Worm (Caenorhabditis elegans) whole organism, L2 larva: ENCODE measurements around the gene ergi-2.
A peak's percentile ranks its signal among the peaks of the same experiment; 100 is the strongest.

Experiments
- F13H6.1 ChIP-seq: sonication (generic microtip); optimal IDR thresholded peaks from 2 replicates; lab custom pipeline; 2016; ENCODE audit warnings: missing genetic modification characterization, missing compliant biosample characterization
- R02D3.7 ChIP-seq: fragments of 150-350 bp; optimal IDR thresholded peaks from 2 replicates; lab custom pipeline; 2014; ENCODE audit warnings: missing biosample characterization, missing genetic modification characterization
- Y55F3AM.14 ChIP-seq: fragments of 200-800 bp; sonication (Bioruptor generic); optimal IDR thresholded peaks from 2 replicates; lab custom pipeline; 2018; ENCODE audit warnings: mild to moderate bottlenecking, missing genetic modification characterization, missing compliant biosample characterization
- ZK546.5 ChIP-seq: sonication (generic microtip); optimal IDR thresholded peaks from 2 replicates; lab custom pipeline; 2017; ENCODE audit warnings: missing biosample characterization, missing genetic modification characterization
- alr-1 ChIP-seq: fragments of 150-350 bp; optimal IDR thresholded peaks from 2 replicates; lab custom pipeline; 2014; ENCODE audit warnings: missing biosample characterization, missing genetic modification characterization
- aly-2 ChIP-seq: fragments of 150-350 bp; optimal IDR thresholded peaks from 2 replicates; lab custom pipeline; 2014; ENCODE audit warnings: missing biosample characterization, missing genetic modification characterization
- ama-1 ChIP-seq: fragments of 150-350 bp; optimal IDR thresholded peaks from 2 replicates; lab custom pipeline; 2018; ENCODE audit warnings: inconsistent platforms
- blmp-1 ChIP-seq: sonication (generic microtip); optimal IDR thresholded peaks from 2 replicates; lab custom pipeline; 2017; ENCODE audit warnings: missing genetic modification characterization, mild to moderate bottlenecking, missing compliant biosample characterization, antibody characterized with exemption, moderate library complexity; ENCODE audit not compliant: insufficient read depth
- crh-2 ChIP-seq: sonication (generic microtip); optimal IDR thresholded peaks from 2 replicates; lab custom pipeline; 2017; ENCODE audit warnings: missing biosample characterization, missing genetic modification characterization
- dmd-4 ChIP-seq: sonication (generic microtip); optimal IDR thresholded peaks from 2 replicates; lab custom pipeline; 2017; ENCODE audit warnings: missing biosample characterization, missing genetic modification characterization
- egl-27 ChIP-seq: sonication (generic microtip); optimal IDR thresholded peaks from 3 replicates; lab custom pipeline; 2017; ENCODE audit warnings: missing biosample characterization, missing genetic modification reagents, missing genetic modification characterization
- elt-1 ChIP-seq: fragments of 150-350 bp; optimal IDR thresholded peaks from 2 replicates; lab custom pipeline; 2014; ENCODE audit warnings: missing biosample characterization, missing genetic modification characterization
- elt-3 ChIP-seq: sonication (generic microtip); optimal IDR thresholded peaks from 2 replicates; lab custom pipeline; 2017; ENCODE audit warnings: missing biosample characterization, missing genetic modification characterization
- fos-1 ChIP-seq: fragments of 150-350 bp; optimal IDR thresholded peaks from 2 replicates; lab custom pipeline; 2014; ENCODE audit warnings: missing biosample characterization, missing genetic modification characterization
- gmeb-1 ChIP-seq: fragments of 150-350 bp; optimal IDR thresholded peaks from 2 replicates; lab custom pipeline; 2014; ENCODE audit warnings: missing biosample characterization, missing genetic modification characterization
- lin-11 ChIP-seq: fragments of 150-350 bp; sonication (generic microtip); optimal IDR thresholded peaks from 2 replicates; lab custom pipeline; 2014; ENCODE audit warnings: missing biosample characterization, missing genetic modification characterization, inconsistent platforms, mixed read lengths
- lin-13 ChIP-seq: fragments of 150-350 bp; optimal IDR thresholded peaks from 2 replicates; lab custom pipeline; 2014; ENCODE audit warnings: missing biosample characterization, missing genetic modification reagents, missing genetic modification characterization
- lin-39 ChIP-seq: fragments of 150-350 bp; optimal IDR thresholded peaks from 2 replicates; lab custom pipeline; 2014; ENCODE audit warnings: missing biosample characterization, missing genetic modification reagents, missing genetic modification characterization
- lsy-2 ChIP-seq, 2 experiments: fragments of 150-350 bp in 1 of 2; sonication (generic microtip) in 1 of 2; optimal IDR thresholded peaks; 2 replicates each; lab custom pipeline; 2014 to 2017; ENCODE audit warnings: missing biosample characterization in 2 of 2, missing genetic modification characterization in 2 of 2
- mab-5 ChIP-seq: fragments of 150-350 bp; optimal IDR thresholded peaks from 2 replicates; lab custom pipeline; 2014; ENCODE audit warnings: missing biosample characterization, missing genetic modification characterization
- mbf-1 ChIP-seq: sonication (generic microtip); optimal IDR thresholded peaks from 2 replicates; lab custom pipeline; 2017; ENCODE audit warnings: missing biosample characterization, missing genetic modification characterization
- mdl-1 ChIP-seq, 2 experiments: fragments of 150-350 bp in 1 of 2; sonication (generic microtip) in 1 of 2; optimal IDR thresholded peaks; 2 replicates each; lab custom pipeline; 2017; ENCODE audit warnings: missing biosample characterization in 2 of 2, missing genetic modification characterization in 2 of 2
- nhr-10 ChIP-seq: sonication (generic microtip); optimal IDR thresholded peaks from 2 replicates; lab custom pipeline; 2017; ENCODE audit warnings: missing biosample characterization, missing genetic modification characterization
- nhr-11 ChIP-seq: fragments of 150-350 bp; optimal IDR thresholded peaks from 2 replicates; lab custom pipeline; 2014; ENCODE audit warnings: missing biosample characterization, missing genetic modification characterization
- nhr-12 ChIP-seq: fragments of 150-350 bp; optimal IDR thresholded peaks from 2 replicates; lab custom pipeline; 2014; ENCODE audit warnings: missing biosample characterization, missing genetic modification characterization
- nhr-129 ChIP-seq: fragments of 150-350 bp; optimal IDR thresholded peaks from 2 replicates; lab custom pipeline; 2014; ENCODE audit warnings: missing biosample characterization, missing genetic modification characterization
- nhr-21 ChIP-seq: fragments of 150-350 bp; optimal IDR thresholded peaks from 2 replicates; lab custom pipeline; 2014; ENCODE audit warnings: missing biosample characterization, missing genetic modification characterization
- nhr-23 ChIP-seq: fragments of 150-350 bp; optimal IDR thresholded peaks from 2 replicates; lab custom pipeline; 2014; ENCODE audit warnings: missing biosample characterization, missing genetic modification reagents, missing genetic modification characterization
- nhr-237 ChIP-seq: fragments of 150-350 bp; optimal IDR thresholded peaks from 2 replicates; lab custom pipeline; 2014; ENCODE audit warnings: missing biosample characterization, missing genetic modification characterization
- nhr-25 ChIP-seq: fragments of 150-350 bp; sonication (generic microtip); optimal IDR thresholded peaks from 3 replicates; lab custom pipeline; 2014; ENCODE audit warnings: missing biosample characterization, missing genetic modification characterization
- nhr-6 ChIP-seq: fragments of 150-350 bp; optimal IDR thresholded peaks from 2 replicates; lab custom pipeline; 2014; ENCODE audit warnings: missing biosample characterization, missing genetic modification characterization
- nhr-77 ChIP-seq: fragments of 150-350 bp; optimal IDR thresholded peaks from 2 replicates; lab custom pipeline; 2014; ENCODE audit warnings: missing biosample characterization, missing genetic modification characterization
- peb-1 ChIP-seq: fragments of 150-350 bp; optimal IDR thresholded peaks from 2 replicates; lab custom pipeline; 2014; ENCODE audit warnings: missing biosample characterization, missing genetic modification characterization
- sem-4 ChIP-seq: fragments of 150-350 bp; optimal IDR thresholded peaks from 2 replicates; lab custom pipeline; 2014; ENCODE audit warnings: missing biosample characterization, missing genetic modification reagents, missing genetic modification characterization
- sma-3 ChIP-seq: sonication (generic microtip); optimal IDR thresholded peaks from 2 replicates; lab custom pipeline; 2016; ENCODE audit warnings: missing genetic modification reagents, missing genetic modification characterization, missing compliant biosample characterization
- sma-9 ChIP-seq, 2 experiments: fragments of 150-350 bp in 1 of 2; sonication (generic microtip) in 1 of 2; optimal IDR thresholded peaks; 2 replicates each; lab custom pipeline; 2014 to 2016; ENCODE audit warnings: missing genetic modification characterization in 2 of 2, mild to moderate bottlenecking in 1 of 2, missing biosample characterization in 1 of 2, missing compliant biosample characterization in 1 of 2, missing genetic modification reagents in 1 of 2, moderate library complexity in 1 of 2
- snpc-4 ChIP-seq: fragments of 150-350 bp; optimal IDR thresholded peaks from 2 replicates; lab custom pipeline; 2014; ENCODE audit warnings: missing biosample characterization, missing genetic modification characterization
- unc-39 ChIP-seq: fragments of 150-350 bp; optimal IDR thresholded peaks from 2 replicates; lab custom pipeline; 2014; ENCODE audit warnings: missing biosample characterization, missing genetic modification characterization
- unc-55 ChIP-seq: fragments of 150-350 bp; sonication (generic microtip); optimal IDR thresholded peaks from 3 replicates; lab custom pipeline; 2014; ENCODE audit warnings: missing biosample characterization, missing genetic modification reagents, missing genetic modification characterization
- unc-62 ChIP-seq: fragments of 150-350 bp; optimal IDR thresholded peaks from 2 replicates; lab custom pipeline; 2014; ENCODE audit warnings: missing biosample characterization, missing genetic modification reagents, missing genetic modification characterization
- zag-1 ChIP-seq: fragments of 150-350 bp; optimal IDR thresholded peaks from 2 replicates; lab custom pipeline; 2014; ENCODE audit warnings: missing biosample characterization, missing genetic modification characterization
- ztf-1 ChIP-seq: fragments of 200-800 bp; sonication (Bioruptor generic); conservative IDR thresholded peaks from 2 replicates; pipeline ENCODE4 v1.3.6; 2022; ENCODE audit warnings: missing genetic modification characterization, missing compliant biosample characterization
- ztf-11 ChIP-seq: sonication (generic microtip); optimal IDR thresholded peaks from 2 replicates; lab custom pipeline; 2017; ENCODE audit warnings: missing biosample characterization, missing genetic modification characterization
- ztf-4 ChIP-seq: fragments of 150-350 bp; optimal IDR thresholded peaks from 2 replicates; lab custom pipeline; 2014; ENCODE audit warnings: missing biosample characterization, missing genetic modification characterization

The ergi-2 gene

ce11 chrX:14983274-14983673 lies 23.8 kb downstream of the ergi-2 start, which contains the start of gene rbg-1 (continued):
- TF ChIP-seq lin-39 (tag; lab: Kevin White, UChicago) (no peak), sem-4 (tag; lab: Kevin White, UChicago) (peak; percentile 18), gmeb-1 (tag; lab: Kevin White, UChicago) (peak; percentile 52), blmp-1 (no peak), lin-13 (GFP tag; lab: Kevin White, UChicago) (peak; percentile 75), nhr-23 (no peak), ZK546.5 (tag; lab: Kevin White, UChicago) (no peak), sma-9 (GFP tag; optimal IDR thresholded peaks at IDR 0.05; lab: Kevin White, UChicago) (peak; percentile 64), sma-9 (tag; optimal IDR thresholded peaks at IDR 0.05; lab: Kevin White, UChicago) (no peak), alr-1 (tag; lab: Kevin White, UChicago) (no peak), lin-11 (tag; lab: Kevin White, UChicago) (peak; percentile 66), nhr-10 (no peak), R02D3.7 (tag; lab: Kevin White, UChicago) (no peak), peb-1 (no peak), crh-2 (tag; lab: Kevin White, UChicago) (peak; percentile 96), nhr-129 (tag; lab: Kevin White, UChicago) (peak; percentile 92), unc-55 (GFP tag; lab: Kevin White, UChicago) (peak; percentile 72), ama-1 (lab: Kevin White, UChicago) (no peak), snpc-4 (tag; lab: Kevin White, UChicago) (peak; percentile 56)

DNA sequence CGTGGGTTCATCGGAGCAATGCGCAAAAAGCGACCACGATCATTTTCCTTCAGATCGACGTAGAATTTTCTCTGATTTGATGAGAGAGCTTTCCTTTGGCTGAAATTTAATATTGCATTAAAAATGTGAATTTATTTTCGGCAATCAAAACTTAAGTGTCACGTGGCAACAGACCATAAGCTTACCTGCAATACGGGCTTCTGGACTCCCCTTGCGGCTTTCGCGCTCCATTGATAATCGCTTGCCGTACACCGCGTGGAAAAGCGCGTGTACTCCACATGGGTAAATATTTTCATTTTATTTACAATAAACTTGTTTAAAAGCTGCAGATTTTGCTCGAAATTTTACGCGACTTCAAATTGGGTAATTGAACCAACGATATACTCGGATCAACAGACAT lies 24.6 kb downstream of the ergi-2 start, which contains the start of gene plp-2:
TSS of gene plp-2 (minus strand) at position 280 of the 400 bp plus-strand sequence.
- TF ChIP-seq mdl-1 (tag; optimal IDR thresholded peaks at IDR 0.05; lab: Kevin White, UChicago): no peak
- no peak for TF ChIP-seq nhr-129 (tag; lab: Kevin White, UChicago)
- no peak for TF ChIP-seq fos-1
- TF ChIP-seq nhr-6 (tag; lab: Kevin White, UChicago): no peak
- TF ChIP-seq unc-55 (GFP tag; lab: Kevin White, UChicago): no peak
- TF ChIP-seq blmp-1: no peak

DNA sequence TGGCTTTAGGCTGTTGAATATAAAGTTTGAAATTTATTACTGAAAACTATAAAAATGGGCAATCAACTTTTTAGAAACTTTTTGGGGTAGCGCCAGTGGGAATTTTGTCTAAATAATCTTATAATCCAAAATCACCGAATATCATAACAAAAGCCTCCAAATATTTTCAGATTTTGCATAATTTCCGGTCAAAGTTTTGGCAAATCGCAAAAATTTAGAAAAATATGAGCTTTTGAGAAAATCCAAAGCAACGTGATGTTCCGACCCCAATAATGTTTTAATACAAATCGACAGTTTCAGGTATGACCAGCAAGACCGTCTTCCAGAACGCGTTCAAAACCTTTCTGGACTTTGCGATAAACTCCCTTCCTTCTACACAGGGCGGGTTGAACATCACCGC lies 27.7 kb downstream of the ergi-2 start, which contains the start of gene emre-1:
TSS of gene emre-1 (plus strand) at position 301 of the 400 bp plus-strand sequence.
- TF ChIP-seq ztf-4 (no peak), zag-1 (tag; lab: Kevin White, UChicago) (no peak), ztf-1 (GFP tag; lab: Robert Waterston, UW) (no peak), crh-2 (tag; lab: Kevin White, UChicago) (no peak), alr-1 (tag; lab: Kevin White, UChicago) (no peak), dmd-4 (no peak), blmp-1 (no peak), lin-39 (tag; lab: Kevin White, UChicago) (no peak)

- no peak for TF ChIP-seq sem-4 (tag; lab: Kevin White, UChicago)
- TF ChIP-seq nhr-237 (tag; lab: Kevin White, UChicago): no peak
- TF ChIP-seq sma-3: peak; percentile 27
- TF ChIP-seq peb-1: no peak
- no peak for TF ChIP-seq nhr-77
- no peak for TF ChIP-seq Y55F3AM.14 (GFP tag; lab: Kevin White, UChicago)
- TF ChIP-seq lin-13 (GFP tag; lab: Kevin White, UChicago): peak; percentile 0
- peak in 1 of 2 experiments; percentile 64 for TF ChIP-seq lsy-2 (tag; optimal IDR thresholded peaks at IDR 0.05; lab: Kevin White, UChicago)
- no peak for TF ChIP-seq fos-1
- TF ChIP-seq alr-1 (tag; lab: Kevin White, UChicago): no peak
- TF ChIP-seq nhr-6 (tag; lab: Kevin White, UChicago): no peak
- peak; percentile 17 for TF ChIP-seq nhr-21 (tag; lab: Kevin White, UChicago)
- TF ChIP-seq elt-3 (tag; lab: Kevin White, UChicago): no peak
- TF ChIP-seq nhr-12: no peak
- TF ChIP-seq mdl-1 (tag; optimal IDR thresholded peaks at IDR 0.05; lab: Kevin White, UChicago): no peak
- TF ChIP-seq gmeb-1 (tag; lab: Kevin White, UChicago): no peak
- TF ChIP-seq nhr-25: peak; percentile 51
- TF ChIP-seq nhr-10: no peak
- peak; percentile 44 for TF ChIP-seq F13H6.1
- no peak for TF ChIP-seq egl-27 (tag; lab: Kevin White, UChicago)
- no peak for TF ChIP-seq unc-62 (GFP tag; lab: Kevin White, UChicago)
- peak; percentile 72 for TF ChIP-seq ztf-4
- no peak for TF ChIP-seq lin-39 (tag; lab: Kevin White, UChicago)
- no peak for TF ChIP-seq unc-39 (tag; lab: Kevin White, UChicago)
- no peak for TF ChIP-seq ztf-11
- TF ChIP-seq sma-9 (GFP tag; optimal IDR thresholded peaks at IDR 0.05; lab: Kevin White, UChicago): peak; percentile 50
- TF ChIP-seq sma-9 (tag; optimal IDR thresholded peaks at IDR 0.05; lab: Kevin White, UChicago): no peak
- peak; percentile 20 for TF ChIP-seq unc-55 (GFP tag; lab: Kevin White, UChicago)
- TF ChIP-seq lin-11 (tag; lab: Kevin White, UChicago): no peak
- TF ChIP-seq elt-1 (tag; lab: Kevin White, UChicago): no peak
- no peak for TF ChIP-seq nhr-23
- TF ChIP-seq mbf-1 (tag; lab: Kevin White, UChicago): no peak
- TF ChIP-seq mab-5 (tag; lab: Kevin White, UChicago): no peak
- TF ChIP-seq aly-2 (tag; lab: Kevin White, UChicago): no peak
- no peak for TF ChIP-seq ama-1 (lab: Kevin White, UChicago)
- TF ChIP-seq R02D3.7 (tag; lab: Kevin White, UChicago): no peak
- TF ChIP-seq nhr-11 (tag; lab: Kevin White, UChicago): no peak
- TF ChIP-seq crh-2 (tag; lab: Kevin White, UChicago): peak; percentile 54
Measured at ce11 chrX:14978756-14979155, 28.4 kb downstream of the ergi-2 start.
